4 worm cellular contexts compared by ENCODE assay signal in genomic region chrX:11248083-11248482, ce11.
TF ChIP-seq lines count a peak whose summit lies in the region.

No protein-coding gene starts in this region.

TF ChIP-seq in whole organism, L2 larva, 48 proteins besides CTCF, POLR2A, EP300 and RAD21:
- peak in 1 of 2 experiments; percentile 5 for TF ChIP-seq lsy-2 (tag; optimal IDR thresholded peaks at IDR 0.05; lab: Kevin White, UChicago)
- TF ChIP-seq sma-3 (GFP tag; optimal IDR thresholded peaks at IDR 0.05; lab: Kevin White, UChicago), result peak; percentile 57
- TF ChIP-seq nhr-25 (tag; optimal IDR thresholded peaks at IDR 0.05; lab: Kevin White, UChicago), result peak; percentile 50
- peak; percentile 23 for TF ChIP-seq F13H6.1 (tag; optimal IDR thresholded peaks at IDR 0.05; lab: Kevin White, UChicago)
- no peak for TF ChIP-seq lin-13 (GFP tag; optimal IDR thresholded peaks at IDR 0.05; lab: Kevin White, UChicago)
- TF ChIP-seq mbf-1 (tag; optimal IDR thresholded peaks at IDR 0.05; lab: Kevin White, UChicago), result no peak
- no peak for TF ChIP-seq C34F6.9 (tag; optimal IDR thresholded peaks at IDR 0.05; lab: Kevin White, UChicago)
- peak; percentile 31 for TF ChIP-seq sem-4 (tag; optimal IDR thresholded peaks at IDR 0.05; lab: Kevin White, UChicago)
- no peak for TF ChIP-seq nhr-23 (tag; optimal IDR thresholded peaks at IDR 0.05; lab: Kevin White, UChicago)
- no peak for TF ChIP-seq unc-55 (GFP tag; optimal IDR thresholded peaks at IDR 0.05; lab: Kevin White, UChicago)
- peak; percentile 19 for TF ChIP-seq Y55F3AM.14 (GFP tag; optimal IDR thresholded peaks at IDR 0.05; lab: Kevin White, UChicago)
- TF ChIP-seq fos-1 (tag; optimal IDR thresholded peaks at IDR 0.05; lab: Kevin White, UChicago), result peak; percentile 11
- no peak for TF ChIP-seq nhr-237 (tag; optimal IDR thresholded peaks at IDR 0.05; lab: Kevin White, UChicago)
- TF ChIP-seq mdl-1 (tag; optimal IDR thresholded peaks at IDR 0.05; lab: Kevin White, UChicago), result peak in 1 of 2 experiments; percentile 30
- TF ChIP-seq sma-9 (GFP tag; optimal IDR thresholded peaks at IDR 0.05; lab: Kevin White, UChicago), result peak; percentile 31
- TF ChIP-seq sma-9 (tag; optimal IDR thresholded peaks at IDR 0.05; lab: Kevin White, UChicago), result no peak
- TF ChIP-seq nhr-21 (tag; optimal IDR thresholded peaks at IDR 0.05; lab: Kevin White, UChicago), result peak; percentile 76

TF ChIP-seq in whole organism, L4 larva, 104 proteins besides CTCF, POLR2A, EP300 and RAD21 (continues in another document):
- no peak for TF ChIP-seq nhr-41 (GFP tag; IDR thresholded peaks at IDR 0.05; lab: Robert Waterston, UW)
- no peak for TF ChIP-seq vab-7 (GFP tag; IDR thresholded peaks at IDR 0.05; lab: Robert Waterston, UW)
- no peak for TF ChIP-seq lin-38 (GFP tag; IDR thresholded peaks at IDR 0.05; lab: Robert Waterston, UW)
- no peak for TF ChIP-seq lin-15B (tag; optimal IDR thresholded peaks at IDR 0.05; lab: Kevin White, UChicago)
- TF ChIP-seq ctbp-1 (GFP tag; IDR thresholded peaks at IDR 0.05; lab: Robert Waterston, UW), result no peak
- TF ChIP-seq lin-39 (tag; optimal IDR thresholded peaks at IDR 0.05; lab: Kevin White, UChicago), result no peak
- no peak for TF ChIP-seq set-16 (GFP tag; IDR thresholded peaks at IDR 0.05; lab: Robert Waterston, UW)
- TF ChIP-seq aha-1 (tag; lab: Kevin White, UChicago), result peak; percentile 37
- TF ChIP-seq F44E2.7 (GFP tag; IDR thresholded peaks at IDR 0.05; lab: Robert Waterston, UW), result no peak
- no peak for TF ChIP-seq pqm-1 (tag; optimal IDR thresholded peaks at IDR 0.05; lab: Kevin White, UChicago)
- TF ChIP-seq lir-3 (tag; optimal IDR thresholded peaks at IDR 0.05; lab: Kevin White, UChicago), result no peak
- TF ChIP-seq dmd-6 (GFP tag; IDR thresholded peaks at IDR 0.05; lab: Robert Waterston, UW), result no peak
- TF ChIP-seq nhr-28 (tag; optimal IDR thresholded peaks at IDR 0.05; lab: Kevin White, UChicago), result peak; percentile 55
- no peak for TF ChIP-seq unc-62 (GFP tag; optimal IDR thresholded peaks at IDR 0.05 in 1 of 2; lab: Kevin White, UChicago)
- no peak for TF ChIP-seq unc-62 (tag; optimal IDR thresholded peaks at IDR 0.05; lab: Kevin White, UChicago)
- TF ChIP-seq nhr-77 (tag; optimal IDR thresholded peaks at IDR 0.05; lab: Kevin White, UChicago), result no peak
- no peak for TF ChIP-seq zfp-2 (tag; optimal IDR thresholded peaks at IDR 0.05; lab: Kevin White, UChicago)
- no peak for TF ChIP-seq tag-97 (GFP tag; IDR thresholded peaks at IDR 0.05; lab: Robert Waterston, UW)
- TF ChIP-seq mxl-3 (GFP tag; optimal IDR thresholded peaks at IDR 0.05; lab: Kevin White, UChicago), result peak; percentile 67
- no peak for TF ChIP-seq nhr-102 (tag; optimal IDR thresholded peaks at IDR 0.05; lab: Kevin White, UChicago)
- no peak for TF ChIP-seq zip-11 (GFP tag; IDR thresholded peaks at IDR 0.05; lab: Robert Waterston, UW)
- no peak for TF ChIP-seq saeg-2 (GFP tag; IDR thresholded peaks at IDR 0.05; lab: Robert Waterston, UW)
- TF ChIP-seq zip-2 (tag; optimal IDR thresholded peaks at IDR 0.05; lab: Kevin White, UChicago), result no peak
- no peak for TF ChIP-seq sdz-12 (GFP tag; optimal IDR thresholded peaks at IDR 0.05; lab: Kevin White, UChicago)
- no peak for TF ChIP-seq R02D3.7 (tag; optimal IDR thresholded peaks at IDR 0.05; lab: Kevin White, UChicago)
- peak; percentile 31 to 46 for TF ChIP-seq mdl-1 (tag; optimal IDR thresholded peaks at IDR 0.05; lab: Kevin White, UChicago)
- TF ChIP-seq ceh-62 (tag; optimal IDR thresholded peaks at IDR 0.05; lab: Kevin White, UChicago), result no peak
- TF ChIP-seq lin-29 (GFP tag; IDR thresholded peaks at IDR 0.05; lab: Robert Waterston, UW), result 0 out of 2 replicates have a peak, but pooled peaks have one; percentile 30

TF ChIP-seq in whole organism, late embryonic, 69 proteins besides CTCF, POLR2A, EP300 and RAD21 (continues in another document):
- TF ChIP-seq Y22D7AL.16 (tag; optimal IDR thresholded peaks at IDR 0.05; lab: Kevin White, UChicago) (no peak), pat-9 (tag; optimal IDR thresholded peaks at IDR 0.05; lab: Kevin White, UChicago) (no peak), ceh-30 (tag; optimal IDR thresholded peaks at IDR 0.05; lab: Kevin White, UChicago) (no peak), nhr-232 (tag; optimal IDR thresholded peaks at IDR 0.05; lab: Kevin White, UChicago) (no peak), sox-2 (GFP tag; IDR thresholded peaks at IDR 0.05; lab: Robert Waterston, UW) (no peak), pqm-1 (tag; optimal IDR thresholded peaks at IDR 0.05; lab: Kevin White, UChicago) (no peak), ceh-31 (tag; optimal IDR thresholded peaks at IDR 0.05; lab: Kevin White, UChicago) (peak; percentile 40), pha-4 (tag; optimal IDR thresholded peaks at IDR 0.05; lab: Kevin White, UChicago) (no peak), ceh-18 (tag; optimal IDR thresholded peaks at IDR 0.05; lab: Kevin White, UChicago) (peak; percentile 17), F13H6.1 (tag; optimal IDR thresholded peaks at IDR 0.05; lab: Kevin White, UChicago) (no peak), C08G9.2 (tag; optimal IDR thresholded peaks at IDR 0.05; lab: Kevin White, UChicago) (peak; percentile 44), hlh-8 (tag; optimal IDR thresholded peaks at IDR 0.05; lab: Kevin White, UChicago) (no peak), zip-5 (tag; optimal IDR thresholded peaks at IDR 0.05; lab: Kevin White, UChicago) (no peak), elt-4 (tag; optimal IDR thresholded peaks at IDR 0.05; lab: Kevin White, UChicago) (no peak), ceh-2 (tag; optimal IDR thresholded peaks at IDR 0.05; lab: Kevin White, UChicago) (peak; percentile 59), ceh-45 (GFP tag; IDR thresholded peaks at IDR 0.05; lab: Robert Waterston, UW) (no peak), unc-42 (tag; optimal IDR thresholded peaks at IDR 0.05; lab: Kevin White, UChicago) (no peak), ttx-3 (tag; optimal IDR thresholded peaks at IDR 0.05; lab: Kevin White, UChicago) (no peak), unc-3 (GFP tag; conservative IDR thresholded peaks at IDR 0.05; lab: Robert Waterston, UW) (no peak), unc-3 (tag; optimal IDR thresholded peaks at IDR 0.05; lab: Kevin White, UChicago) (no peak), ceh-14 (tag; optimal IDR thresholded peaks at IDR 0.05; lab: Kevin White, UChicago) (no peak), sox-4 (tag; optimal IDR thresholded peaks at IDR 0.05; lab: Kevin White, UChicago) (no peak), hlh-30 (tag; optimal IDR thresholded peaks at IDR 0.05; lab: Kevin White, UChicago; ENCODE audit: insufficient read depth) (peak; percentile 92), hlh-15 (tag; optimal IDR thresholded peaks at IDR 0.05; lab: Kevin White, UChicago) (no peak), ceh-22 (tag; optimal IDR thresholded peaks at IDR 0.05; lab: Kevin White, UChicago) (no peak), tbx-7 (tag; optimal IDR thresholded peaks at IDR 0.05; lab: Kevin White, UChicago) (no peak), ref-2 (tag; optimal IDR thresholded peaks at IDR 0.05; lab: Kevin White, UChicago) (peak; percentile 19), unc-55 (GFP tag; optimal IDR thresholded peaks at IDR 0.05; lab: Kevin White, UChicago) (no peak), K02D7.2 (tag; optimal IDR thresholded peaks at IDR 0.05; lab: Kevin White, UChicago) (no peak), ceh-48 (tag; optimal IDR thresholded peaks at IDR 0.05; lab: Kevin White, UChicago) (no peak)

TF ChIP-seq in whole organism, mixed stage, embryonic, 35 proteins besides CTCF, POLR2A, EP300 and RAD21:
- TF ChIP-seq ceh-43 (GFP tag; optimal IDR thresholded peaks at IDR 0.05; lab: Kevin White, UChicago), result no peak
- TF ChIP-seq ham-2 (GFP tag; optimal IDR thresholded peaks at IDR 0.05; lab: Kevin White, UChicago), result peak; percentile 73
- TF ChIP-seq sem-2 (GFP tag; optimal IDR thresholded peaks at IDR 0.05; lab: Kevin White, UChicago), result no peak
- peak; percentile 53 for TF ChIP-seq sptf-1 (tag; optimal IDR thresholded peaks at IDR 0.05; lab: Kevin White, UChicago)
- no peak for TF ChIP-seq bed-3 (GFP tag; optimal IDR thresholded peaks at IDR 0.05; lab: Kevin White, UChicago)
- no peak for TF ChIP-seq mab-5 (tag; optimal IDR thresholded peaks at IDR 0.05; lab: Kevin White, UChicago)
- peak; percentile 82 for TF ChIP-seq pha-4 (tag; optimal IDR thresholded peaks at IDR 0.05; lab: Kevin White, UChicago)
- no peak for TF ChIP-seq ztf-11 (tag; optimal IDR thresholded peaks at IDR 0.05; lab: Kevin White, UChicago)
- peak; percentile 59 for TF ChIP-seq M03D4.4 (tag; optimal IDR thresholded peaks at IDR 0.05; lab: Kevin White, UChicago)
- TF ChIP-seq drap-1 (GFP tag; optimal IDR thresholded peaks at IDR 0.05; lab: Kevin White, UChicago), result peak; percentile 71
- peak; percentile 40 for TF ChIP-seq mls-2 (tag; optimal IDR thresholded peaks at IDR 0.05; lab: Kevin White, UChicago)
- no peak for TF ChIP-seq unc-120 (tag; optimal IDR thresholded peaks at IDR 0.05; lab: Kevin White, UChicago; ENCODE audit: poor library complexity, severe bottlenecking)
- peak; percentile 32 for TF ChIP-seq hlh-1 (tag; optimal IDR thresholded peaks at IDR 0.05; lab: Kevin White, UChicago)
- peak; percentile 24 for TF ChIP-seq unc-62 (GFP tag; optimal IDR thresholded peaks at IDR 0.05; lab: Kevin White, UChicago)
